Worm (Caenorhabditis elegans) whole organism, L4/young adult: Measurements from ENCODE around the gene W03C9.8.

ENCODE experiments used
- dao-5 ChIP-seq: sonication (generic microtip); optimal IDR thresholded peaks from 2 replicates; lab custom pipeline; 2016; ENCODE audit warnings: missing genotype, missing genetic modification characterization, moderate library complexity, missing compliant biosample characterization
- him-1 ChIP-seq: sonication (generic microtip); optimal IDR thresholded peaks from 2 replicates; lab custom pipeline; 2016; ENCODE audit warnings: missing genotype, missing genetic modification reagents, missing genetic modification characterization, missing compliant biosample characterization

DNA sequence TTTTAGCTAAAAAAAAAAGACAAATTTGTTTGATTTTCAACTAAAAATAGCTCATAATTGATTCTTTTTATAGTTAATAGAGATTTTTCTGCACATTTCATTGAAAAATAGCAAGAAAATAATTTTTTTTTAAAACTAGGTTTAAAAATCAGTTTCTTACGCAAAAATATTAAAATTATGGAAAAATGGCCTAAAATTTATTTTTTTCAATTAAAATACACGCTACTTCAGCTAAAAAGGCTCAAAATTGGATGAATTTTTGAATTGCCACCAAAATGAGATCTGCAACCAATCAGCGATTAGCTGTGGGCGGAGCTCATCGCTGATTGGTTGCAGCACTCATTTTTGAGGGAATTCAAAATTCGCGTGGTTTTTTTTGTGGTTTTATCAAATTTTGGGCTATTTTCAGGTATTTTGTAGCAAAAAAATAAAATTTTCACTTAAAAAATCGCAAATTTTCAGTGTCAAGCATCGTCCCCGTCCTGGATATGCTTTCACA, 14.6 kb downstream of the W03C9.8 start:
- TF ChIP-seq him-1 (tag; lab: Kevin White, UChicago) (no peak), dao-5 (tag; lab: Kevin White, UChicago) (no peak)
